Worm (Caenorhabditis elegans): ENCODE measurements around the gene nlp-11.
"Not testable (repeated sequence)": the region's sequence is repeated elsewhere in the genome, so short reads cannot be mapped to it uniquely, and the experiment has no call there.

The nlp-11 gene

ce11 chrII:9691839-9692238, at the start of gene nlp-11:
nlp-11 (minus strand) TSS chrII:9691939.
- TF ChIP-seq zip-8 (tag; optimal IDR thresholded peaks at IDR 0.05) = no peak
- no peak for TF ChIP-seq ces-1 (GFP tag; optimal IDR thresholded peaks at IDR 0.05)
- TF ChIP-seq nhr-237 (tag; optimal IDR thresholded peaks at IDR 0.05) = no peak
- TF ChIP-seq flh-1 (GFP tag; optimal IDR thresholded peaks at IDR 0.05) = no peak
- no peak for TF ChIP-seq pha-4 (tag; optimal IDR thresholded peaks at IDR 0.05)
- no peak for TF ChIP-seq lin-13 (tag; optimal IDR thresholded peaks at IDR 0.05)
- no peak for TF ChIP-seq lsy-2 (tag; optimal IDR thresholded peaks at IDR 0.05)
- no peak for TF ChIP-seq drap-1 (GFP tag; optimal IDR thresholded peaks at IDR 0.05)
- no peak for TF ChIP-seq unc-62 (GFP tag; optimal IDR thresholded peaks at IDR 0.05)
- no peak for TF ChIP-seq nhr-2 (tag; optimal IDR thresholded peaks at IDR 0.05)
- TF ChIP-seq unc-39 (tag; optimal IDR thresholded peaks at IDR 0.05) = no peak
- TF ChIP-seq mls-2 (tag; optimal IDR thresholded peaks at IDR 0.05) = no peak

- TF ChIP-seq ham-2 (GFP tag; optimal IDR thresholded peaks at IDR 0.05) = no peak
Measured at ce11 chrII:9741400-9741799, 49.7 kb upstream of the nlp-11 start.

ce11 chrII:9740552-9740951, 48.8 kb upstream of the nlp-11 start:
- TF ChIP-seq nhr-28 (tag; optimal IDR thresholded peaks at IDR 0.05) (no peak), zip-8 (tag; optimal IDR thresholded peaks at IDR 0.05) (no peak), sem-2 (GFP tag; optimal IDR thresholded peaks at IDR 0.05) (no peak), mls-2 (tag; optimal IDR thresholded peaks at IDR 0.05) (no peak), tbx-8 (GFP tag; optimal IDR thresholded peaks at IDR 0.05) (no peak)

ce11 chrII:9738820-9739219, 47.1 kb upstream of the nlp-11 start:
- TF ChIP-seq flh-1 (GFP tag; optimal IDR thresholded peaks at IDR 0.05) (no peak), drap-1 (GFP tag; optimal IDR thresholded peaks at IDR 0.05) (no peak), ceh-83 (GFP tag; optimal IDR thresholded peaks at IDR 0.05) (no peak), bed-3 (GFP tag; optimal IDR thresholded peaks at IDR 0.05) (no peak), nhr-2 (tag; optimal IDR thresholded peaks at IDR 0.05) (no peak), unc-120 (tag; optimal IDR thresholded peaks at IDR 0.05; ENCODE audit: poor library complexity, severe bottlenecking) (no peak), sptf-1 (tag; optimal IDR thresholded peaks at IDR 0.05) (no peak), nhr-28 (tag; optimal IDR thresholded peaks at IDR 0.05) (no peak), ceh-39 (tag; optimal IDR thresholded peaks at IDR 0.05) (no peak), nhr-76 (tag; optimal IDR thresholded peaks at IDR 0.05) (no peak), mls-2 (tag; optimal IDR thresholded peaks at IDR 0.05) (no peak), mab-5 (tag; optimal IDR thresholded peaks at IDR 0.05) (no peak), elt-1 (tag; optimal IDR thresholded peaks at IDR 0.05; ENCODE audit: borderline replicate concordance, insufficient read depth) (no peak), unc-39 (tag; optimal IDR thresholded peaks at IDR 0.05) (no peak)

ce11 chrII:9735785-9736184, 44.0 kb upstream of the nlp-11 start:
- TF ChIP-seq ceh-83 (GFP tag; optimal IDR thresholded peaks at IDR 0.05) = peak; percentile 5
- TF ChIP-seq lsy-2 (tag; optimal IDR thresholded peaks at IDR 0.05) = peak; percentile 41
- TF ChIP-seq drap-1 (GFP tag; optimal IDR thresholded peaks at IDR 0.05) = no peak

- TF ChIP-seq M03D4.4 (tag; optimal IDR thresholded peaks at IDR 0.05); elt-1 (tag; optimal IDR thresholded peaks at IDR 0.05; ENCODE audit: borderline replicate concordance, insufficient read depth); sem-2 (GFP tag; optimal IDR thresholded peaks at IDR 0.05): not testable (repeated sequence)
Measured at ce11 chrII:9731810-9732209, 40.1 kb upstream of the nlp-11 start, which contains the start of gene mab-3. mab-3 (plus strand) TSS chrII:9732137.

ce11 chrII:9729866-9730265, 38.1 kb upstream of the nlp-11 start:
- TF ChIP-seq lin-13 (tag; optimal IDR thresholded peaks at IDR 0.05) = no peak
- TF ChIP-seq drap-1 (GFP tag; optimal IDR thresholded peaks at IDR 0.05) = no peak
- TF ChIP-seq sem-2 (GFP tag; optimal IDR thresholded peaks at IDR 0.05) = no peak
- TF ChIP-seq flh-1 (GFP tag; optimal IDR thresholded peaks at IDR 0.05) = no peak
- TF ChIP-seq mab-5 (tag; optimal IDR thresholded peaks at IDR 0.05) = no peak
- TF ChIP-seq sptf-1 (tag; optimal IDR thresholded peaks at IDR 0.05) = no peak
- no peak for TF ChIP-seq M03D4.4 (tag; optimal IDR thresholded peaks at IDR 0.05)
- no peak for TF ChIP-seq nhr-237 (tag; optimal IDR thresholded peaks at IDR 0.05)
- no peak for TF ChIP-seq ceh-39 (tag; optimal IDR thresholded peaks at IDR 0.05)
- no peak for TF ChIP-seq nhr-2 (tag; optimal IDR thresholded peaks at IDR 0.05)
- TF ChIP-seq pha-4 (tag; optimal IDR thresholded peaks at IDR 0.05) = no peak
- no peak for TF ChIP-seq ham-2 (GFP tag; optimal IDR thresholded peaks at IDR 0.05)
- TF ChIP-seq lsy-2 (tag; optimal IDR thresholded peaks at IDR 0.05) = no peak
- TF ChIP-seq cnd-1 (tag; optimal IDR thresholded peaks at IDR 0.05) = no peak
- TF ChIP-seq snpc-4 (tag; optimal IDR thresholded peaks at IDR 0.05) = no peak
- no peak for TF ChIP-seq unc-62 (GFP tag; optimal IDR thresholded peaks at IDR 0.05)
- no peak for TF ChIP-seq elt-3 (tag; optimal IDR thresholded peaks at IDR 0.05)
- no peak for TF ChIP-seq ceh-83 (GFP tag; optimal IDR thresholded peaks at IDR 0.05)
- no peak for TF ChIP-seq mls-2 (tag; optimal IDR thresholded peaks at IDR 0.05)

Measured in whole organism, mixed stage, embryonic.